Worm (Caenorhabditis elegans) whole organism, early embryonic: Measurements from ENCODE around the gene srh-252.
"Not testable (repeated sequence)": the region's sequence is repeated elsewhere in the genome, so short reads cannot be mapped to it uniquely, and the experiment has no call there.

Experiments used
- B0310.2 ChIP-seq: sonication (generic microtip); optimal IDR thresholded peaks from 2 replicates; lab custom pipeline; 2016; ENCODE audit warnings: mild to moderate bottlenecking, missing genetic modification characterization, missing compliant biosample characterization
- F13C5.2 ChIP-seq: sonication (generic microtip); optimal IDR thresholded peaks from 2 replicates; lab custom pipeline; 2017; ENCODE audit warnings: mild to moderate bottlenecking, missing genetic modification characterization, inconsistent platforms, missing compliant biosample characterization
- aly-1 ChIP-seq: sonication (generic microtip); optimal IDR thresholded peaks from 2 replicates; lab custom pipeline; 2016; ENCODE audit warnings: missing genetic modification characterization, missing compliant biosample characterization
- ama-1 ChIP-seq: fragments of 150-350 bp; optimal IDR thresholded peaks from 2 replicates; lab custom pipeline; 2014
- ceh-36 ChIP-seq: sonication (generic microtip); optimal IDR thresholded peaks from 2 replicates; lab custom pipeline; 2016; ENCODE audit warnings: missing genetic modification characterization, inconsistent platforms, missing compliant biosample characterization
- flt-1 ChIP-seq: fragments of 200-800 bp; sonication (Bioruptor generic); IDR thresholded peaks from 2 replicates; pipeline ENCODE4 v1.3.6; 2022; ENCODE audit warnings: missing genetic modification characterization, missing compliant biosample characterization
- hmg-4 ChIP-seq: fragments of 200-800 bp; sonication (Bioruptor generic); optimal IDR thresholded peaks from 2 replicates; lab custom pipeline; 2018; ENCODE audit warnings: mild to moderate bottlenecking, missing genetic modification characterization, missing compliant biosample characterization
- sea-1 ChIP-seq: fragments of 200-800 bp; sonication (Bioruptor generic); conservative IDR thresholded peaks from 2 replicates; pipeline ENCODE4 v1.3.6; 2022; ENCODE audit warnings: missing genetic modification characterization, missing compliant biosample characterization
- tbx-11 ChIP-seq: fragments of 200-800 bp; sonication (Bioruptor generic); IDR thresholded peaks from 2 replicates; pipeline ENCODE4 v1.3.6; 2022; ENCODE audit warnings: missing genetic modification characterization, missing compliant biosample characterization
- tbx-37 ChIP-seq: fragments of 200-800 bp; sonication (Bioruptor generic); conservative IDR thresholded peaks from 2 replicates; pipeline ENCODE4 v1.3.6; 2022; ENCODE audit warnings: missing genetic modification reagents, missing genetic modification characterization, missing compliant biosample characterization
- tra-4 ChIP-seq: sonication (generic microtip); optimal IDR thresholded peaks from 2 replicates; lab custom pipeline; 2017; ENCODE audit warnings: missing genetic modification characterization, missing compliant biosample characterization

ce11 chrV:17264855-17265254 lies 41.6 kb upstream of the srh-252 start, which contains the start of gene K10G4.3:
- not testable (repeated sequence) for TF ChIP-seq ama-1 (lab: Kevin White, UChicago); tbx-11 (GFP tag; lab: Robert Waterston, UW); flt-1 (GFP tag; lab: Robert Waterston, UW); B0310.2 (tag; lab: Kevin White, UChicago); tbx-37; hmg-4 (GFP tag; lab: Kevin White, UChicago); F13C5.2; ceh-36 (tag; lab: Kevin White, UChicago); sea-1 (GFP tag; lab: Robert Waterston, UW); aly-1; tra-4 (tag; lab: Kevin White, UChicago)
